Worm (Caenorhabditis elegans) whole organism, L4 larva: ENCODE results near the gene eppl-1.

Source experiments
- Y48G9A.11 ChIP-seq: fragments of 200-800 bp; sonication (Bioruptor generic); IDR thresholded peaks from 2 replicates; pipeline ENCODE4 v1.3.6; 2022; ENCODE audit warnings: missing genetic modification reagents, missing genetic modification characterization, missing compliant biosample characterization
- aha-1 ChIP-seq: fragments of 150-350 bp; peaks from one replicate; lab custom pipeline; 2014; ENCODE audit warnings: missing biosample characterization, missing genetic modification characterization
- ctbp-1 ChIP-seq: fragments of 200-800 bp; sonication (Bioruptor generic); IDR thresholded peaks from 2 replicates; pipeline ENCODE4 v1.3.6; 2022; ENCODE audit warnings: missing genetic modification reagents, missing genetic modification characterization, missing compliant biosample characterization
- dmd-8 ChIP-seq: fragments of 200-800 bp; sonication (Bioruptor generic); IDR thresholded peaks from 2 replicates; pipeline ENCODE4 v1.3.6; 2022; ENCODE audit warnings: missing genetic modification characterization, missing compliant biosample characterization
- egl-43 ChIP-seq: fragments of 200-800 bp; sonication (Bioruptor generic); IDR thresholded peaks from 2 replicates; pipeline ENCODE4 v1.3.6; 2022; ENCODE audit warnings: missing genetic modification reagents, missing genetic modification characterization, missing compliant biosample characterization
- lim-7 ChIP-seq: fragments of 200-800 bp; sonication (Bioruptor generic); IDR thresholded peaks from 2 replicates; pipeline ENCODE4 v1.3.6; 2022; ENCODE audit warnings: missing genetic modification characterization, missing compliant biosample characterization
- mdt-29 ChIP-seq: fragments of 200-800 bp; sonication (Bioruptor generic); IDR thresholded peaks from 2 replicates; pipeline ENCODE4 v1.3.6; 2022; ENCODE audit warnings: missing genetic modification reagents, missing genetic modification characterization, missing compliant biosample characterization
- saeg-2 ChIP-seq: fragments of 200-800 bp; sonication (Bioruptor generic); IDR thresholded peaks from 2 replicates; pipeline ENCODE4 v1.3.6; 2022; ENCODE audit warnings: missing genetic modification reagents, missing genetic modification characterization, missing compliant biosample characterization
- tra-1 ChIP-seq: fragments of 200-800 bp; sonication (Bioruptor generic); IDR thresholded peaks from 2 replicates; pipeline ENCODE4 v1.3.6; 2022; ENCODE audit warnings: missing genetic modification reagents, missing genetic modification characterization, missing compliant biosample characterization
- vab-7 ChIP-seq: fragments of 200-800 bp; sonication (Bioruptor generic); IDR thresholded peaks from 2 replicates; pipeline ENCODE4 v1.3.6; 2022; ENCODE audit warnings: missing genetic modification reagents, missing genetic modification characterization, missing compliant biosample characterization

The eppl-1 gene

ce11 chrIV:8412538-8412937 is 39.0 kb downstream of the eppl-1 start (continued):
- TF ChIP-seq mdt-29 (GFP tag; lab: Robert Waterston, UW), result peak; percentile 40; the same call in 1 of the 2 replicates
- peak; percentile 50 for TF ChIP-seq Y48G9A.11 (GFP tag; lab: Robert Waterston, UW)
- 0 out of 2 replicates have a peak, but pooled peaks have one; percentile 20 for TF ChIP-seq saeg-2 (GFP tag; lab: Robert Waterston, UW)
- TF ChIP-seq tra-1 (GFP tag; lab: Robert Waterston, UW), result 0 out of 2 replicates have a peak, but pooled peaks have one; percentile 35
- peak; percentile 92 for TF ChIP-seq lim-7 (GFP tag; lab: Robert Waterston, UW)
- peak; percentile 69 for TF ChIP-seq ctbp-1 (GFP tag; lab: Robert Waterston, UW)
- peak; percentile 5 for TF ChIP-seq aha-1 (tag; lab: Kevin White, UChicago)
- TF ChIP-seq dmd-8 (GFP tag; lab: Robert Waterston, UW), result peak; percentile 95
- TF ChIP-seq vab-7 (GFP tag; lab: Robert Waterston, UW), result peak; percentile 71
- TF ChIP-seq egl-43 (GFP tag; lab: Robert Waterston, UW), result peak; percentile 86
- TF ChIP-seq, all 104 proteins: peak for 25; not testable (repeated sequence) for 79
